Fruit fly (Drosophila melanogaster): Measurements from ENCODE around the gene CG16815.

- no peak for TF ChIP-seq her (GFP tag; optimal IDR thresholded peaks at IDR 0.05)
- TF ChIP-seq vnd (GFP tag; IDR thresholded peaks at IDR 0.05; ENCODE audit: partially characterized antibody): no peak
- no peak for TF ChIP-seq CG31441 (GFP tag; IDR thresholded peaks at IDR 0.05)
Observed at dm6 chr2L:13195822-13196221, 33.8 kb upstream of the CG16815 start.

Data from whole organism, embryonic.